Worm (Caenorhabditis elegans): ENCODE data around the gene pkc-2.

Gene pkc-2

ce11 chrX:9349844-9350556 lies 14.6 kb upstream of the pkc-2 start, which contains the start of gene flp-20:
flp-20 (minus strand) TSS chrX:9349894.
- no peak for TF ChIP-seq sea-1 (GFP tag; conservative IDR thresholded peaks at IDR 0.05)
- no peak for TF ChIP-seq hmbx-1 (tag; optimal IDR thresholded peaks at IDR 0.05)
- TF ChIP-seq tbx-11 (GFP tag; IDR thresholded peaks at IDR 0.05) = no peak
- TF ChIP-seq pes-1 (GFP tag; IDR thresholded peaks at IDR 0.05) = no peak
- no peak for TF ChIP-seq tra-4 (tag; optimal IDR thresholded peaks at IDR 0.05)
- no peak for TF ChIP-seq F13C5.2 (tag; optimal IDR thresholded peaks at IDR 0.05)
- no peak for TF ChIP-seq tbx-37 (GFP tag; conservative IDR thresholded peaks at IDR 0.05)
- TF ChIP-seq ceh-36 (tag; optimal IDR thresholded peaks at IDR 0.05) = no peak
- no peak for TF ChIP-seq ets-7 (tag; optimal IDR thresholded peaks at IDR 0.05)
- TF ChIP-seq B0310.2 (tag; optimal IDR thresholded peaks at IDR 0.05) = no peak
- no peak for TF ChIP-seq ama-1 (optimal IDR thresholded peaks at IDR 0.05)
- TF ChIP-seq scrt-1 (GFP tag; IDR thresholded peaks at IDR 0.05) = no peak
- TF ChIP-seq hmg-4 (GFP tag; optimal IDR thresholded peaks at IDR 0.05) = no peak
- no peak for TF ChIP-seq aly-1 (tag; optimal IDR thresholded peaks at IDR 0.05)
- TF ChIP-seq ceh-13 (GFP tag; optimal IDR thresholded peaks at IDR 0.05) = no peak
- no peak for TF ChIP-seq hnd-1 (tag; optimal IDR thresholded peaks at IDR 0.05)

- no peak for TF ChIP-seq flt-1 (GFP tag; IDR thresholded peaks at IDR 0.05)
- no peak for TF ChIP-seq aly-1 (tag; optimal IDR thresholded peaks at IDR 0.05)
- TF ChIP-seq tbx-37 (GFP tag; conservative IDR thresholded peaks at IDR 0.05) = no peak
- TF ChIP-seq hmg-4 (GFP tag; optimal IDR thresholded peaks at IDR 0.05) = no peak
- no peak for TF ChIP-seq ceh-13 (GFP tag; optimal IDR thresholded peaks at IDR 0.05)
- TF ChIP-seq pes-1 (GFP tag; IDR thresholded peaks at IDR 0.05) = no peak
- no peak for TF ChIP-seq F13C5.2 (tag; optimal IDR thresholded peaks at IDR 0.05)
- TF ChIP-seq tra-4 (tag; optimal IDR thresholded peaks at IDR 0.05) = no peak
- no peak for TF ChIP-seq ceh-36 (tag; optimal IDR thresholded peaks at IDR 0.05)
- no peak for TF ChIP-seq ets-7 (tag; optimal IDR thresholded peaks at IDR 0.05)
- TF ChIP-seq B0310.2 (tag; optimal IDR thresholded peaks at IDR 0.05) = no peak
- no peak for TF ChIP-seq sea-1 (GFP tag; conservative IDR thresholded peaks at IDR 0.05)
- no peak for TF ChIP-seq tbx-11 (GFP tag; IDR thresholded peaks at IDR 0.05)
- no peak for TF ChIP-seq hmbx-1 (tag; optimal IDR thresholded peaks at IDR 0.05)
- TF ChIP-seq hnd-1 (tag; optimal IDR thresholded peaks at IDR 0.05) = no peak
- TF ChIP-seq ama-1 (optimal IDR thresholded peaks at IDR 0.05) = no peak
- TF ChIP-seq scrt-1 (GFP tag; IDR thresholded peaks at IDR 0.05) = no peak
Observed at ce11 chrX:9361136-9361535, 3.5 kb upstream of the pkc-2 start.

ce11 chrX:9364082-9364481 lies 536 bp upstream of the pkc-2 start:
- TF ChIP-seq scrt-1 (GFP tag; IDR thresholded peaks at IDR 0.05) (no peak), hmg-4 (GFP tag; optimal IDR thresholded peaks at IDR 0.05) (no peak), ets-7 (tag; optimal IDR thresholded peaks at IDR 0.05) (no peak), F13C5.2 (tag; optimal IDR thresholded peaks at IDR 0.05) (no peak), tbx-11 (GFP tag; IDR thresholded peaks at IDR 0.05) (no peak), pes-1 (GFP tag; IDR thresholded peaks at IDR 0.05) (no peak), aly-1 (tag; optimal IDR thresholded peaks at IDR 0.05) (no peak), tbx-37 (GFP tag; conservative IDR thresholded peaks at IDR 0.05) (no peak), ceh-13 (GFP tag; optimal IDR thresholded peaks at IDR 0.05) (no peak), ceh-36 (tag; optimal IDR thresholded peaks at IDR 0.05) (no peak), hmbx-1 (tag; optimal IDR thresholded peaks at IDR 0.05) (no peak), flt-1 (GFP tag; IDR thresholded peaks at IDR 0.05) (no peak), hnd-1 (tag; optimal IDR thresholded peaks at IDR 0.05) (no peak), ama-1 (optimal IDR thresholded peaks at IDR 0.05) (no peak), B0310.2 (tag; optimal IDR thresholded peaks at IDR 0.05) (no peak)

ce11 chrX:9369927-9370326 lies 5.3 kb downstream of the pkc-2 start:
- no peak for TF ChIP-seq tbx-37 (GFP tag; conservative IDR thresholded peaks at IDR 0.05)
- no peak for TF ChIP-seq ama-1 (optimal IDR thresholded peaks at IDR 0.05)
- TF ChIP-seq scrt-1 (GFP tag; IDR thresholded peaks at IDR 0.05) = no peak

ce11 chrX:9372221-9372620 lies 7.6 kb downstream of the pkc-2 start:
- TF ChIP-seq tbx-37 (GFP tag; conservative IDR thresholded peaks at IDR 0.05) (no peak), aly-1 (tag; optimal IDR thresholded peaks at IDR 0.05) (no peak), hmbx-1 (tag; optimal IDR thresholded peaks at IDR 0.05) (no peak), tbx-11 (GFP tag; IDR thresholded peaks at IDR 0.05) (no peak), ceh-13 (GFP tag; optimal IDR thresholded peaks at IDR 0.05) (no peak), tra-4 (tag; optimal IDR thresholded peaks at IDR 0.05) (no peak), ceh-36 (tag; optimal IDR thresholded peaks at IDR 0.05) (no peak), hmg-4 (GFP tag; optimal IDR thresholded peaks at IDR 0.05) (no peak), ama-1 (optimal IDR thresholded peaks at IDR 0.05) (no peak), B0310.2 (tag; optimal IDR thresholded peaks at IDR 0.05) (no peak), F13C5.2 (tag; optimal IDR thresholded peaks at IDR 0.05) (no peak), pes-1 (GFP tag; IDR thresholded peaks at IDR 0.05) (no peak), sea-1 (GFP tag; conservative IDR thresholded peaks at IDR 0.05) (no peak)

- TF ChIP-seq ceh-36 (tag; optimal IDR thresholded peaks at IDR 0.05) = no peak
- no peak for TF ChIP-seq hmg-4 (GFP tag; optimal IDR thresholded peaks at IDR 0.05)
- TF ChIP-seq hmbx-1 (tag; optimal IDR thresholded peaks at IDR 0.05) = no peak
- TF ChIP-seq tbx-11 (GFP tag; IDR thresholded peaks at IDR 0.05) = no peak
- TF ChIP-seq flt-1 (GFP tag; IDR thresholded peaks at IDR 0.05) = peak; percentile 42
- TF ChIP-seq tbx-37 (GFP tag; conservative IDR thresholded peaks at IDR 0.05) = 0 out of 2 replicates have a peak, but pooled peaks have one; percentile 25
- TF ChIP-seq F13C5.2 (tag; optimal IDR thresholded peaks at IDR 0.05) = no peak
- TF ChIP-seq ets-7 (tag; optimal IDR thresholded peaks at IDR 0.05) = no peak
- TF ChIP-seq pes-1 (GFP tag; IDR thresholded peaks at IDR 0.05) = peak; percentile 72
- TF ChIP-seq hnd-1 (tag; optimal IDR thresholded peaks at IDR 0.05) = no peak
- TF ChIP-seq scrt-1 (GFP tag; IDR thresholded peaks at IDR 0.05) = 0 out of 2 replicates have a peak, but pooled peaks have one; percentile 12
- TF ChIP-seq tra-4 (tag; optimal IDR thresholded peaks at IDR 0.05) = no peak
- no peak for TF ChIP-seq B0310.2 (tag; optimal IDR thresholded peaks at IDR 0.05)
- no peak for TF ChIP-seq ama-1 (optimal IDR thresholded peaks at IDR 0.05)
- TF ChIP-seq ceh-13 (GFP tag; optimal IDR thresholded peaks at IDR 0.05) = peak; percentile 46
Observed at ce11 chrX:9372987-9373386, 8.4 kb downstream of the pkc-2 start.

- no peak for TF ChIP-seq ceh-13 (GFP tag; optimal IDR thresholded peaks at IDR 0.05)
Observed at ce11 chrX:9373729-9374128, 9.1 kb downstream of the pkc-2 start.

Measured in whole organism, early embryonic.